Worm (Caenorhabditis elegans): ENCODE measurements around the gene cwp-5.

DNA sequence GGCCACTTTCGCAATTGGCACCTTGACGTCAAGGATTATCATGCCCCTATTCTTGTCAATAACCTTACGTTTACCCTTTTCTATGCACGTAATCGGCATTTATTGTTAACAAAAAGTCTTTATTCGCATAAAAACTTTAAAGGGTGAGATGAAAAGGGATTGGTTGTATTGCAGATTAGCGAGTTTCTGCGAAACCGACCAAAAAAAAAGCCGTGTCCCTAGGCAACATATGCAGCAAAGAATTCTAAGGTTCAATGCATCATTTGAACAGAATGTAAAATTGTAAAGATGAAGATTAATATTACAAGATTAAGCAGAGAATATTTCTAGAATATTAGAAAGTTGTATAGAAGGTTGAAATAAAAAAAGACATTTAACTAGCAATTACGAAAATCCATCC, 7.7 kb downstream of the cwp-5 start:
- no peak for TF ChIP-seq dpff-1 (tag; optimal IDR thresholded peaks at IDR 0.05)
- no peak for TF ChIP-seq mel-28 (tag; optimal IDR thresholded peaks at IDR 0.05; ENCODE audit: borderline replicate concordance)
- no peak for TF ChIP-seq unc-62 (GFP tag; optimal IDR thresholded peaks at IDR 0.05)
- no peak for TF ChIP-seq ama-1 (optimal IDR thresholded peaks at IDR 0.05)
- TF ChIP-seq ama-1 (GFP tag; optimal IDR thresholded peaks at IDR 0.05) = no peak
- TF ChIP-seq sea-2 (GFP tag; IDR thresholded peaks at IDR 0.05) = no peak
- TF ChIP-seq ets-4 (GFP tag; optimal IDR thresholded peaks at IDR 0.05) = no peak
- no peak for TF ChIP-seq nhr-90 (tag; optimal IDR thresholded peaks at IDR 0.05)
- TF ChIP-seq F39B2.1 (GFP tag; IDR thresholded peaks at IDR 0.05) = no peak
- TF ChIP-seq B0336.3 (GFP tag; IDR thresholded peaks at IDR 0.05) = no peak
- no peak for TF ChIP-seq cebp-2 (GFP tag; IDR thresholded peaks at IDR 0.05)
- no peak for TF ChIP-seq snpc-1.3 (tag; optimal IDR thresholded peaks at IDR 0.05; ENCODE audit: insufficient read depth)

All from whole organism, young adult.